Worm (Caenorhabditis elegans) whole organism, L4/young adult: ENCODE data around the gene spt-4.

Source experiments
- W03F9.2 ChIP-seq: fragments of 150-350 bp; optimal IDR thresholded peaks from 2 replicates; lab custom pipeline; 2014; ENCODE audit warnings: missing biosample characterization, missing genetic modification characterization
- dao-5 ChIP-seq: sonication (generic microtip); optimal IDR thresholded peaks from 2 replicates; lab custom pipeline; 2016; ENCODE audit warnings: missing genotype, missing genetic modification characterization, moderate library complexity, missing compliant biosample characterization
- him-1 ChIP-seq: sonication (generic microtip); optimal IDR thresholded peaks from 2 replicates; lab custom pipeline; 2016; ENCODE audit warnings: missing genotype, missing genetic modification reagents, missing genetic modification characterization, missing compliant biosample characterization

The spt-4 gene

DNA sequence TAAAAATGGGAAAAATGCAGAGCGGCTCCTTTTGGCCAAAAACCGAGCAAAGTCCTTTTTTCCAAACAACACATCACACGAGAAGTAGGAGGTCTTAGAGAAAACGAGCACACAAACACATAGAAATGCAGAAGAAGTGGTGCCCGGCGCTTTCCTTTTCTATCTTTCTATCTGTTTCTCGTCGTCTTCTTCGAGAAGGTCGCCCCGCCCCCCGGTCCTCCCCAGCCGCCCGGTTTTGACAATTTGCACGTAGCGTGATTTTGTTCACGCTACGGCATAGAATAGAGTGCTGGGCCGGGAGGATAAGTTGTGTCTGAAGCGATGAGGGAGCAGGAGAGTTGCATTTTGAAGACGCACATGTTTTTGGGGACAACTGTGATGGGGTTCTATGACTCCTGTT lies 2.5 kb downstream of the spt-4 start:
- peak; percentile 54 for TF ChIP-seq him-1
- TF ChIP-seq W03F9.2 (tag; lab: Kevin White, UChicago): no peak
- TF ChIP-seq dao-5 (tag; lab: Kevin White, UChicago): no peak

DNA sequence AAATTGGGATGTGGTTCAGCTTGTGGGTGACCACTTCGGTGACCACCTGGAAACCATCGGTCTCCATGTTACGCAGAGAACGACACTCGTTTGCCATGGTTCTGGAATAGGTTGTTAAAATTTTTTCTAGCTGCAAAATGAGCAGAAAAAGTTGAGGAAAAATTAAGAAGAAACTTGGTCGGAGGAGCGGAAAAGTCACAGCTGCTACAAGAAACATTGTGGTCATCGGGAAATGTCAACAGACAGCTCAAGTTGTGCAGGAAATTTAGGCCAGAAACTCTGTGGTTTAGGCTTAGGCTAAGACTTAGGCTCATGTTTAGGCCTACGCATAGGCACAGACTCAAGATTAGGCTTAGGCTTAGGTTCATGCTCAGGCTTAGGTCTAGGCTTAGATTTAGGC lies 3.4 kb downstream of the spt-4 start, which contains the start of gene pck-1:
TSS of gene pck-1 (minus strand) at position 101 of the 400 bp plus-strand sequence.
- TF ChIP-seq him-1 (no peak), W03F9.2 (tag; lab: Kevin White, UChicago) (no peak), dao-5 (tag; lab: Kevin White, UChicago) (no peak)

DNA sequence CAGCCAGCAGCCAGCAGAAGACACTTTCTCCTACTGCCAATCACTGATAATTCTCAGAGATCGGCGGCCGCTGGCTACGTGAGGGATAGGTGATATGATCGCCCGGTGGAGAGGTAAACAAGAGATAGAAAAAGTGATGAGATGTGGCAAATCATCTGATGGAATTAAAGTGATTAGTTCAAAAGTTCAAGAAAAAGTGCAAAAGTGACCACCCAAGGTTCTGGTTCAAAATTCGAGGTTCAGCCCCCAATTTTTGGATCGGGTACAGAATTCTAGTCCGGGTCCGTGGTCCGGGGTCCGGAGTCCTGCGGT lies 4.0 kb downstream of the spt-4 start:
- TF ChIP-seq W03F9.2 (tag; lab: Kevin White, UChicago): no peak
- no peak for TF ChIP-seq him-1
- no peak for TF ChIP-seq dao-5 (tag; lab: Kevin White, UChicago)

DNA sequence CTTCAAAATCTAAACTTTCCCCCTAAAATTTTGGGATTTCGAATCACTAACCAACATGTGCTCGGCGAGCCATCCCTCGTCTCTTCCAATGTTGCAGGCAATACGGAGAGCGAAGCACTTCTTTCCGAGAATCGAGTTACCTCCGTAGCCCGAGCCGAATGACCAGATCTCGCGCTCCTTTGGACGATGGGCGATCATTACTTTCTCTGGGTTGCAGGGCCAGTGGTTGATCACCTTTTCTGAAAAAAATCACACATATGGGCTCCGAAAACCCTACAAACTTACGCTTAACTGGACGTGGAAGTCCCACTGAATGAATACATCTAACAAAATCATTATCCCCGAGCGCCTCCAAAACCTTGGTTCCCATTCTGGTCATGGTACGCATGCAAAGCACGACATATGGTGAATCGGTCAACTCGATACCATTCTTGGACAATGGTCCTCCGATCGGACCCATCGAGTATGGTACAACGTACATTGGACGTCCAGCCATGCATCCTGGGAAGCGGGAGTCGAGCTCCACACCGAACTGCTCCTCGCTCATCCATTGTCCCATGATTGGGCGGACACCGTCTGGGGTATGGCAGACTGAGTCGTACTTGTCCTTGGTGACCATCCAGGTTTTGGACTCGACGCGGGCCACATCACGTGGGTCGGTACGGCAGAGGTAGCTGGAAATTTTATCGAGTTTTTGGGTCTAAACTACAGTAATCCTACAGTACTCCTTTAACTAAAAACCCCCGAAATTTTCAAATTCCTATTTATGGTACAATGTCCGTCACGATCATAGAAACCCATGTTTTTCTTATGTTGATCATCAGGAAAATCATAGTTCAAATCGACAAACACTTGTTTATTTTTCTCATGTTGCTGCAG lies 4.6 kb downstream of the spt-4 start:
- TF ChIP-seq him-1: no peak
- no peak for TF ChIP-seq W03F9.2 (tag; lab: Kevin White, UChicago)
- TF ChIP-seq dao-5 (tag; lab: Kevin White, UChicago): no peak

DNA sequence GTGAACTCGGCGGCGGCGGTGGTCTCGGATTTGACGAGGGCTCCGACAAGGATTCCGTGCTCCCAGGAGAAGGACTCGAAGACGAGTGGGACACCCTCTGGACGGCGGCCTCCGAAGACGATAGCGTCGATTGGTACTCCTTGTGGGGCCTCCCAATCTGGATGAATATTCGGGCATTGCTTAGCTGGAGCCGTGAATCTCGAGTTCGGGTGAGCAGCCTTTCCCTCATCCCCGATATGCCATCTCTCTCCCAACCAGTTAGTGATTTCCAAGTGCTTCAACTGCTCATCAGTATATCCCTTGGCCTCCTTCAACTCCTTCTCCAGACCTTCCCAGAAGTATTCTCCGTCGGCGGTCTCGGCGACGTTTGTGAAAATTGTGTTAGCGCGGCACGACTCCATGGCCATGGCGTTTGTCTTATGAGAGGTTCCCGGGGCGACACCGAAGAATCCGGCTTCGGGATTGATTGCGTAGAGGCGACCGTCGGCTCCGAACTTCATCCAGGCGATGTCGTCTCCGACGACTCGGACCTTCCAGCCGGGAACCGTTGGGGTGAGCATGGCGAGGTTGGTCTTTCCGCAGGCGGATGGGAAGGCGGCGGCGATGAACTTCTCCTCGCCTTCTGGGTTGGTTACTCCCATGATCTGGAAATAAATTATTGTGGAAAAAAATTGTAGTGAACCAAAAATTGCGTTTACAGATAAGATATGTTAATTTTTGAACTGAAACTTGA lies 5.8 kb downstream of the spt-4 start:
- TF ChIP-seq dao-5 (tag; lab: Kevin White, UChicago) (no peak), W03F9.2 (tag; lab: Kevin White, UChicago) (no peak), him-1 (no peak)

DNA sequence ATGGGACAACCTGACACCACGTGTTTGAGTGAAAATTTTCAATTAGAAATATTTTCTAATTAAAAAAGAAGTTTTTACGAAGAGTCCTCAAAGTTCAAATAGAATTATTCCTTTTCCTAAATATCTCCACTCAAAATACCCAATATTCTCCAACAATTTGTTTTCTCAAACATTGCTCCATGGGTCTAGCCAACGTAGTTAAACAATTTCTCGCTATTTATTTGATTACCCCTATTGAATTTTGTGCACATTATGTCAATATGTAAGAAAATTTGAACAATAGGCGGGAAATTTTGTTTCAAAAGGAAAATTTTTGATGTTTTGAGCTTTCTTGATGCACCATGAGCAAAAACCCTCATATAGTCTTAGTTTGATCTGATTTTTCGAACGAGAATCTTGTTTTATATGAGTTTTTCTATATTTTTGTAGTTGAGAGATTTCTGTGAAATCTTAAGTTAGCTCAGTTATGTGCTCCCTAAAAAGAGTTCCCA lies 7.1 kb downstream of the spt-4 start:
- TF ChIP-seq W03F9.2 (tag; lab: Kevin White, UChicago) (no peak), him-1 (peak; percentile 51)

DNA sequence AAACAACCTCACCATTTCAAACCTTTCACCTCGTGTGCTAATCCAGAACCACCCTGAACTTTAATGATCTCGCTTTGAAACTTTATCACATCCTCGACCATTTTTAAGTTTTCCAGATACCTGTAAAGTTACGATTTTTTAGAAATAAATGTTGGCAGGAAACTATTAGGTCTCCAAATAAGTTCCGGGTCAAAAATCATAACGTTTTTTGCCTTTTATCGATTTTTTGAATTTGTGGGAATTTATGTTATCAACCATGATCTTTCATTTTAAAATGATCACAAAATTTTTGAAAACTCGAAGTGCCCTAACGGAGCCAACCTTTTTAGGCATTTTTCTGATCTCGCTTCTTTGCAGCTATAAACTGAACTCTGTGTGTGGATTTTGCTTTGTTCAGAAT lies 8.5 kb downstream of the spt-4 start, which contains the start of gene btb-5:
TSS of gene btb-5 (minus strand) at position 101 of the 400 bp plus-strand sequence.
- TF ChIP-seq him-1: no peak

DNA sequence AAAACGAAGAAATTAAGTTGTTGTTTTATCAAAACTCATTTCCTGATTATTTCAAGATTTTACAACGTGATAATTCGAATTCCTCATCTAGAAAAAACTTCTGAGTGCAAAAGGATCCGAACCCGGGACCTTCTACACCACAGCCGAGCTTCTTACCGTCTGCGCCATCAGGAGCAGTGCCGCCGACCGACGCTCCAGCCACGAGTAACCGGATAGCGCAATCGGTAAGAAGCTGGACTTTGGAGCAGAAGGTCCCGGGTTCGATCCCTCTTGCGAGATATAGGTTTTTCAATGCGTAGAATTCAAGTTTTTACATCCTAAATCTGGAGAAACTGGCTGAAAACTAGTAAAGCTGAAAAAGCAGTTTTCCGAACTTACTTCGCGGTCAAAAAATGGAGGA lies 15.9 kb downstream of the spt-4 start:
- no peak for TF ChIP-seq W03F9.2 (tag; lab: Kevin White, UChicago)
- no peak for TF ChIP-seq him-1
- no peak for TF ChIP-seq dao-5 (tag; lab: Kevin White, UChicago)

DNA sequence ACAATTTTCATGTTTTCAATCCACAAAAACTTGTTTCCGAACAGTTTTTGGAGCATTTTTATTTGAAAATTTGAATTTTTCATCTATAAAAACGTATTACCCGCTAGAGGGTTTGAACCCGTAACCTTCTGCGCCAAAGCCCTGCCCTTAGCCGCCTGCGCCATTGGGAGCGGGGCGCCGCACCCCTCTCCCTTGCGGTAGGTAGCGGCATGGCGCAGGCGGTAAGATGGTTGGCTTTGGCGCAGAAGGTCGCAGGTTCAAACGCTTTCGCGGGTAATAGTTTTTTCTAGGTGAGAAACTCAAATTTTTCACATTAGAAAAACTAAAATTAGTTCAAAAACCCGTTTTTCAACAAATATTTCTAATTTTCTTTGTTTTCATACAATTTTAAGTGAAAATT lies 17.9 kb downstream of the spt-4 start:
- TF ChIP-seq W03F9.2 (tag; lab: Kevin White, UChicago): no peak

DNA sequence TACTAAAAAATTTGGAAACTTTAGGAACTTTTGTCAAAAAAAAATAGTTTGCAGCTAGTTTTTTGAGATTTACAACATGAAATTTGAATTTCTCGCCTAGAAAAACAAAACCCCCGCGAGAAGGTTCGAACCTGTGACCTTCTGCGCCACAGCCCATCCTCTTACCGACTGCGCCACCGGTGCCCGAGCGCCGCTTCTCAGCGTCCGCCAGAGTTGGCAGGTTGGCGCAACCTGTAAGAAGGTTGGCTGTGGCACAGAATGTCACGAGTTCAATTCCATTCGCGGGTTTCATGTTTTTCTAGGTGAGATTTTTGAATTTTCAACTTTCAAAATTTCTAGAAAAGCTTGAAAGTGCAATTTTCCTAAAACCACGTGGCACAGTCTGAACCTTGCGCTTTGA lies 19.1 kb downstream of the spt-4 start:
- TF ChIP-seq dao-5 (tag; lab: Kevin White, UChicago) (no peak), him-1 (no peak), W03F9.2 (tag; lab: Kevin White, UChicago) (no peak)

DNA sequence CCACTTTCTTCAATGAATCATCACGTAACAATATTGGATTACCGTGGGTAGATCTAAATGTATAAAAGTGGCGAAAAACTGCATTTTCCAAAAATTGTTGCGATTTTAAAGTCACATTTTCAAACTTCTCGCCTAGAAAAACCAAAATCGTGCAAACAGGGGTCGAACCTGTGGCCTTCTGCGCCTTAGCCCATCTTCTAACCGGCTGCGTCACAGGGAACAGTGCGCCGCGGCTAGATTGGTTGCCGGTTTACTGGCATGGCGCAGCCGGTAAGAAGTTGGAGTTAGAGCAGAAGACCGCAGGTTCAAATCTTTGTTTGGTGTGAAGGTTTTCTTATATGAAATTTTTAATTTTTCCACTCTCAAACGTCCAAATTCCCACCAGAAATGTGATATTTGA lies 20.5 kb downstream of the spt-4 start:
- TF ChIP-seq W03F9.2 (tag; lab: Kevin White, UChicago) (no peak), him-1 (no peak), dao-5 (tag; lab: Kevin White, UChicago) (no peak)

DNA sequence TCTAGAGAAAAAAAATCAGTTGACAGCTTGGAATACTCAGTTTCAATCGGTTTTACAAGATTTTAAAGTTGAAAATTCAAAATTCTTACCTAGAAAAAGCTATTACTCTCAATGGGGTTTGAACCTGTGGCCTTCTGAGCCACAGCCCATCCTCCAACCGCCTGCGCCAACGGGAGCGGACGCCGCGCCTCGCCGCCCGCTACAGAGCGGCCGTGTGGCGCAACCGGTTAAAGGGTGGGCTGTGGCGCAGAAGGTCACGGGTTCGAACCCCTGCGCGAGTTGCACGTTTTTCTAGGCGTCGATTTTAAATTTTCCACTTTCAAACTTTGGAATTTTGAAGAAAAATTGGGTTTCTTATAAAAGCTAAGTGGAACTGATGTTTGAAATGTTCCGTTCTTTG lies 21.2 kb downstream of the spt-4 start:
- TF ChIP-seq him-1 (no peak), dao-5 (tag; lab: Kevin White, UChicago) (no peak), W03F9.2 (tag; lab: Kevin White, UChicago) (no peak)

DNA sequence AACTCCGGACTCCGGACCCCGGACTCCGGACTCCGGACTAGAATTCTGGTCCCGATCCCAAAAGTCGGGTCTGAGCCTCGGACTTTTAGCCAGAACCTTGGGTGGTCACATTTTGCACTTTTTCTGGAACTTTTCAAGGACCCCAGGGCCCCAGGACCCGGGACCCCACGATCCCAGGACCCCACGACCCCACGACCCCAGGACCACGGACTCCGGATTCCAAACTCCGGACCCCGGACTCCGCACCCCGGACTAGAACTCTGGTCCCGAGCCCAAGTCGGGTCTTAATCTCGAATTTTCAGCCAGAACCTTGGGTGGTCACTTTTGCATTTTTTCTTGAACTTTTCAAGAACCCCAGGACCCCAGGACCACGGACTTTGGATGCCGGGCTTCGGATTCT lies 26.8 kb downstream of the spt-4 start:
- TF ChIP-seq him-1: no peak
- no peak for TF ChIP-seq dao-5 (tag; lab: Kevin White, UChicago)
- TF ChIP-seq W03F9.2 (tag; lab: Kevin White, UChicago): no peak

DNA sequence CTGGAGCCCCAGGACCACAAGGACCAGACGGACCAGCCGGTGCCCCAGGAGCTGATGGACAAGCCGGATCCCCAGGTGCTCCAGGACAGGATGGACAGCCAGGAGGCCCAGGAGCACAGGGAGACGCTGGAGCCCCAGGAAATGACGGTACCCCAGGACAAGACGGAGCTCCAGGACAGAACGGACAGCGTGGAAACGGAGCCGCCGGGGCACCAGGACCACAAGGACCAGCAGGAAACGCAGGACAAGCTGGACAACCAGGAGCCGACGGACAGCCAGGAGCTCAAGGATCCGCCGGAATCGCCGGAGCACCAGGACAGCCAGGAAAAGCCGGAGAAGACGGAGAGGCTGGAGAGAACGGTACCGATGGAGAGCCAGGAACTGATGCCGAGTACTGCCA lies 28.1 kb downstream of the spt-4 start:
- TF ChIP-seq W03F9.2 (tag; lab: Kevin White, UChicago): no peak
- no peak for TF ChIP-seq dao-5 (tag; lab: Kevin White, UChicago)
- no peak for TF ChIP-seq him-1
